Fruit fly (Drosophila melanogaster) Kc167 (cell line): Measurements from ENCODE around the gene Oatp33Ea.

ENCODE experiments used
- Myc ChIP-seq: fragments of >200 bp; optimal IDR thresholded peaks from 2 replicates; lab custom pipeline; 2017; ENCODE audit warnings: missing external identifiers
- ttk ChIP-seq: sonication (Bioruptor generic); optimal IDR thresholded peaks from 2 replicates; lab custom pipeline; 2017; ENCODE audit warnings: missing external identifiers

- TF ChIP-seq ttk (lab: Kevin White, UChicago) (no peak), Myc (no peak)
Observed at dm6 chr2L:12481758-12482157, 36.0 kb upstream of the Oatp33Ea start.
